Worm (Caenorhabditis elegans): ENCODE results near the gene F45D3.1.

F45D3.1 gene

ce11 chrV:12549604-12550003 is 22.7 kb downstream of the F45D3.1 start:
- peak; percentile 1 for TF ChIP-seq nhr-129 (tag; optimal IDR thresholded peaks at IDR 0.05)
- no peak for TF ChIP-seq crh-2 (tag; optimal IDR thresholded peaks at IDR 0.05)
- peak; percentile 69 for TF ChIP-seq ama-1 (optimal IDR thresholded peaks at IDR 0.05)

- TF ChIP-seq mdl-1 (tag; optimal IDR thresholded peaks at IDR 0.05) (peak; percentile 22 to 34), egl-27 (tag; optimal IDR thresholded peaks at IDR 0.05) (peak; percentile 25), nhr-21 (tag; optimal IDR thresholded peaks at IDR 0.05) (peak; percentile 79), ama-1 (optimal IDR thresholded peaks at IDR 0.05) (peak; percentile 94), blmp-1 (tag; optimal IDR thresholded peaks at IDR 0.05; ENCODE audit: insufficient read depth) (peak; percentile 27), sma-3 (GFP tag; optimal IDR thresholded peaks at IDR 0.05) (peak; percentile 43), sma-9 (GFP tag; optimal IDR thresholded peaks at IDR 0.05) (peak; percentile 24), sma-9 (tag; optimal IDR thresholded peaks at IDR 0.05) (no peak), nhr-12 (tag; optimal IDR thresholded peaks at IDR 0.05) (no peak), zag-1 (tag; optimal IDR thresholded peaks at IDR 0.05) (no peak), lin-13 (GFP tag; optimal IDR thresholded peaks at IDR 0.05) (no peak), nhr-6 (tag; optimal IDR thresholded peaks at IDR 0.05) (no peak), nhr-25 (tag; optimal IDR thresholded peaks at IDR 0.05) (peak; percentile 12)
Measured at ce11 chrV:12550036-12550626, 23.3 kb downstream of the F45D3.1 start, which contains the start of gene F45D3.3. Gene F45D3.3, minus strand, starts transcription at chrV:12550385.

ce11 chrV:12550755-12551154 is 23.9 kb downstream of the F45D3.1 start:
- TF ChIP-seq lin-11 (tag; optimal IDR thresholded peaks at IDR 0.05) (no peak), ztf-4 (tag; optimal IDR thresholded peaks at IDR 0.05) (no peak), skn-1 (tag; optimal IDR thresholded peaks at IDR 0.05) (no peak), nhr-21 (tag; optimal IDR thresholded peaks at IDR 0.05) (no peak), lsy-2 (tag; optimal IDR thresholded peaks at IDR 0.05) (no peak), R02D3.7 (tag; optimal IDR thresholded peaks at IDR 0.05) (no peak), alr-1 (tag; optimal IDR thresholded peaks at IDR 0.05) (no peak), nhr-12 (tag; optimal IDR thresholded peaks at IDR 0.05) (no peak), ceh-82 (tag; optimal IDR thresholded peaks at IDR 0.05) (no peak), nhr-6 (tag; optimal IDR thresholded peaks at IDR 0.05) (no peak), egl-27 (tag; optimal IDR thresholded peaks at IDR 0.05) (no peak), mab-5 (tag; optimal IDR thresholded peaks at IDR 0.05) (no peak), nhr-237 (tag; optimal IDR thresholded peaks at IDR 0.05) (no peak), zag-1 (tag; optimal IDR thresholded peaks at IDR 0.05) (no peak), sma-9 (GFP tag; optimal IDR thresholded peaks at IDR 0.05) (no peak), sma-9 (tag; optimal IDR thresholded peaks at IDR 0.05) (no peak), mdl-1 (tag; optimal IDR thresholded peaks at IDR 0.05) (no peak), lin-39 (tag; optimal IDR thresholded peaks at IDR 0.05) (no peak), lin-13 (GFP tag; optimal IDR thresholded peaks at IDR 0.05) (no peak)

- TF ChIP-seq nhr-12 (tag; optimal IDR thresholded peaks at IDR 0.05), result no peak
- no peak for TF ChIP-seq ceh-16 (tag; optimal IDR thresholded peaks at IDR 0.05)
- no peak for TF ChIP-seq C34F6.9 (tag; optimal IDR thresholded peaks at IDR 0.05)
- no peak for TF ChIP-seq ztf-11 (tag; optimal IDR thresholded peaks at IDR 0.05)
- peak; percentile 19 for TF ChIP-seq sma-9 (GFP tag; optimal IDR thresholded peaks at IDR 0.05)
- TF ChIP-seq sma-9 (tag; optimal IDR thresholded peaks at IDR 0.05), result no peak
- peak; percentile 42 for TF ChIP-seq lin-13 (GFP tag; optimal IDR thresholded peaks at IDR 0.05)
- no peak for TF ChIP-seq ZK546.5 (tag; optimal IDR thresholded peaks at IDR 0.05)
- TF ChIP-seq R02D3.7 (tag; optimal IDR thresholded peaks at IDR 0.05), result no peak
- no peak for TF ChIP-seq dmd-4 (tag; optimal IDR thresholded peaks at IDR 0.05)
- no peak for TF ChIP-seq lsy-2 (tag; optimal IDR thresholded peaks at IDR 0.05)
- TF ChIP-seq unc-55 (GFP tag; optimal IDR thresholded peaks at IDR 0.05), result no peak
- TF ChIP-seq nhr-237 (tag; optimal IDR thresholded peaks at IDR 0.05), result no peak
- TF ChIP-seq nhr-129 (tag; optimal IDR thresholded peaks at IDR 0.05), result peak; percentile 46
- TF ChIP-seq elt-1 (tag; optimal IDR thresholded peaks at IDR 0.05), result no peak
- no peak for TF ChIP-seq ztf-1 (GFP tag; conservative IDR thresholded peaks at IDR 0.05)
- peak; percentile 11 for TF ChIP-seq nhr-25 (tag; optimal IDR thresholded peaks at IDR 0.05)
- TF ChIP-seq nhr-21 (tag; optimal IDR thresholded peaks at IDR 0.05), result peak; percentile 78
- no peak for TF ChIP-seq fos-1 (tag; optimal IDR thresholded peaks at IDR 0.05)
- no peak for TF ChIP-seq alr-1 (tag; optimal IDR thresholded peaks at IDR 0.05)
- no peak for TF ChIP-seq egl-27 (tag; optimal IDR thresholded peaks at IDR 0.05)
- TF ChIP-seq mbf-1 (tag; optimal IDR thresholded peaks at IDR 0.05), result no peak
- TF ChIP-seq snpc-4 (tag; optimal IDR thresholded peaks at IDR 0.05), result no peak
- no peak for TF ChIP-seq nhr-10 (tag; optimal IDR thresholded peaks at IDR 0.05)
- TF ChIP-seq ama-1 (optimal IDR thresholded peaks at IDR 0.05), result peak; percentile 94
- TF ChIP-seq blmp-1 (tag; optimal IDR thresholded peaks at IDR 0.05; ENCODE audit: insufficient read depth), result no peak
- TF ChIP-seq ceh-82 (tag; optimal IDR thresholded peaks at IDR 0.05), result no peak
- TF ChIP-seq sem-4 (tag; optimal IDR thresholded peaks at IDR 0.05), result peak; percentile 32
- no peak for TF ChIP-seq nhr-6 (tag; optimal IDR thresholded peaks at IDR 0.05)
- no peak for TF ChIP-seq crh-2 (tag; optimal IDR thresholded peaks at IDR 0.05)
- TF ChIP-seq aly-2 (tag; optimal IDR thresholded peaks at IDR 0.05), result no peak
- no peak for TF ChIP-seq unc-39 (tag; optimal IDR thresholded peaks at IDR 0.05)
- no peak for TF ChIP-seq zag-1 (tag; optimal IDR thresholded peaks at IDR 0.05)
- TF ChIP-seq sma-3 (GFP tag; optimal IDR thresholded peaks at IDR 0.05), result peak; percentile 58
- TF ChIP-seq lin-11 (tag; optimal IDR thresholded peaks at IDR 0.05), result no peak
- no peak for TF ChIP-seq F13H6.1 (tag; optimal IDR thresholded peaks at IDR 0.05)
- no peak for TF ChIP-seq mab-5 (tag; optimal IDR thresholded peaks at IDR 0.05)
Measured at ce11 chrV:12551638-12552478, 25.0 kb downstream of the F45D3.1 start.

Measured in whole organism, L2 larva.